Worm (Caenorhabditis elegans) whole organism, L4/young adult: ENCODE results near the gene fcd-2.

Source experiments
- W03F9.2 ChIP-seq: fragments of 150-350 bp; optimal IDR thresholded peaks from 2 replicates; lab custom pipeline; 2014; ENCODE audit warnings: missing biosample characterization, missing genetic modification characterization
- dao-5 ChIP-seq: sonication (generic microtip); optimal IDR thresholded peaks from 2 replicates; lab custom pipeline; 2016; ENCODE audit warnings: missing genotype, missing genetic modification characterization, moderate library complexity, missing compliant biosample characterization
- him-1 ChIP-seq: sonication (generic microtip); optimal IDR thresholded peaks from 2 replicates; lab custom pipeline; 2016; ENCODE audit warnings: missing genotype, missing genetic modification reagents, missing genetic modification characterization, missing compliant biosample characterization

ce11 chrIV:15049288-15050094 lies 24.0 kb downstream of the fcd-2 start:
- TF ChIP-seq him-1, result no peak
- no peak for TF ChIP-seq W03F9.2 (tag; lab: Kevin White, UChicago)
- no peak for TF ChIP-seq dao-5 (tag; lab: Kevin White, UChicago)
